Worm (Caenorhabditis elegans) whole organism, mixed stage, embryonic: Measurements from ENCODE around the gene sru-27.

Source experiments
- elt-1 ChIP-seq: sonication (generic microtip); optimal IDR thresholded peaks from 2 replicates; lab custom pipeline; 2017; ENCODE audit warnings: missing genetic modification characterization, mild to moderate bottlenecking, missing compliant biosample characterization, antibody characterized with exemption, moderate library complexity, borderline replicate concordance; ENCODE audit not compliant: insufficient read depth
- elt-3 ChIP-seq: fragments of 150-350 bp; optimal IDR thresholded peaks from 2 replicates; lab custom pipeline; 2014; ENCODE audit warnings: missing biosample characterization, missing genetic modification characterization
- lsy-2 ChIP-seq: fragments of 150-350 bp; optimal IDR thresholded peaks from 2 replicates; lab custom pipeline; 2014; ENCODE audit warnings: missing biosample characterization, missing genetic modification characterization
- mab-5 ChIP-seq: fragments of 150-350 bp; optimal IDR thresholded peaks from 2 replicates; lab custom pipeline; 2014; ENCODE audit warnings: missing biosample characterization, missing genetic modification characterization
- nhr-12 ChIP-seq: fragments of 150-350 bp; optimal IDR thresholded peaks from 2 replicates; lab custom pipeline; 2014; ENCODE audit warnings: missing biosample characterization, missing genetic modification characterization
- nhr-237 ChIP-seq: fragments of 150-350 bp; optimal IDR thresholded peaks from 2 replicates; lab custom pipeline; 2014; ENCODE audit warnings: missing biosample characterization, missing genetic modification characterization
- nhr-76 ChIP-seq: sonication (generic microtip); optimal IDR thresholded peaks from 2 replicates; lab custom pipeline; 2017; ENCODE audit warnings: missing biosample characterization, missing genetic modification characterization
- sem-2 ChIP-seq: fragments of 200-800 bp; sonication (Bioruptor generic); optimal IDR thresholded peaks from 2 replicates; lab custom pipeline; 2018; ENCODE audit warnings: mild to moderate bottlenecking, missing genetic modification characterization, missing compliant biosample characterization
- snpc-4 ChIP-seq: fragments of 150-350 bp; optimal IDR thresholded peaks from 2 replicates; lab custom pipeline; 2014; ENCODE audit warnings: missing biosample characterization, missing genetic modification characterization
- unc-39 ChIP-seq: fragments of 150-350 bp; optimal IDR thresholded peaks from 2 replicates; lab custom pipeline; 2014; ENCODE audit warnings: missing biosample characterization, missing genetic modification characterization
- ztf-11 ChIP-seq: fragments of 150-350 bp; optimal IDR thresholded peaks from 2 replicates; lab custom pipeline; 2014; ENCODE audit warnings: missing biosample characterization, missing genetic modification characterization

DNA sequence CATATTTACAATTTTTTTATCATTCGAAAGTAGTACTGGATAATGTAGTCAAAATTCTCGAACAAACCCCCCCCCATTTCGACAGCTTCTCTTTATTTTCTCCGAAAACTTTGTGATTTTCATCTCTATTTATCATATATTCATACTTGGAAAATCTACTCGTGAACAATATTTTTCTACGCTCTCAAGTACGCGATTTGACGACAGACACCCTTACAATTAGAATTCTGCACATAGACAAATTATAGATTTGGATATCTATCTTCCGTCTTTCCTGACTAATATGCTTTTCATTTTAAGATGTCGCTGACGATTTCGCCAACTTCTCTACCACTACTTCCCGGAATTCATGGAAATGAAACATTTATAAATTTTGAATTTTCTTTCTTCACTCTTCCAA, 6.8 kb downstream of the sru-27 start, which contains the start of gene sru-28:
- TF ChIP-seq elt-3 (no peak), unc-39 (tag; lab: Kevin White, UChicago) (no peak), mab-5 (tag; lab: Kevin White, UChicago) (no peak), nhr-237 (no peak), elt-1 (tag; lab: Kevin White, UChicago) (no peak), lsy-2 (tag; lab: Kevin White, UChicago) (no peak), snpc-4 (tag; lab: Kevin White, UChicago) (no peak), nhr-76 (no peak), ztf-11 (no peak), sem-2 (GFP tag; lab: Kevin White, UChicago) (no peak), nhr-12 (tag; lab: Kevin White, UChicago) (no peak)
